Worm (Caenorhabditis elegans): ENCODE measurements around the gene F38B6.2.

DNA sequence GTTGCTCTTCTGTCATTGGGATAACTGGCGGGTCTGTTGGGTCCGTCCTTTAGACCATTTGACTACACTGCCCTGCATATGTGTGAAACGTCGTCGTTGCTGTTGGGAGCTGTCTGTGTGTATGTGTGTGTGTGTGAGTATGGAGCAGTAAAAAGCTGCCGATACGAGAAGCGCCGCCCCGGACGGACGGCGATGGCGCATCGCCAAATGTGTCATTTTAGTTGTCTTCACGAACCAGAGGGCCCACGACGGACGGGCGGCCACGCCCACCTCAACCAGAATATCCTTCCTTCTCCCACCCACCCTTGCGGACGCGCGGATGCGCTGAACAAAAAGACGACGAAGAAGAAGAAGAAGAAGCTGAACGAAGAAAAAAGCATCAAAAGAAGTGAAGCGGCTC lies 3.9 kb downstream of the F38B6.2 start, which contains the start of gene acr-2:
- no peak for TF ChIP-seq zip-8 (tag; optimal IDR thresholded peaks at IDR 0.05)
- TF ChIP-seq snpc-4 (tag; optimal IDR thresholded peaks at IDR 0.05) = no peak
- no peak for TF ChIP-seq mep-1 (tag; optimal IDR thresholded peaks at IDR 0.05)
- TF ChIP-seq nhr-28 (tag; optimal IDR thresholded peaks at IDR 0.05) = no peak
- no peak for TF ChIP-seq unc-39 (tag; optimal IDR thresholded peaks at IDR 0.05)
- no peak for TF ChIP-seq lin-13 (tag; optimal IDR thresholded peaks at IDR 0.05)
- no peak for TF ChIP-seq ceh-43 (GFP tag; optimal IDR thresholded peaks at IDR 0.05)
- TF ChIP-seq pha-4 (tag; optimal IDR thresholded peaks at IDR 0.05) = no peak
- no peak for TF ChIP-seq ces-1 (GFP tag; optimal IDR thresholded peaks at IDR 0.05)
- TF ChIP-seq nhr-237 (tag; optimal IDR thresholded peaks at IDR 0.05) = no peak
- TF ChIP-seq lsy-2 (tag; optimal IDR thresholded peaks at IDR 0.05) = no peak
- no peak for TF ChIP-seq ham-2 (GFP tag; optimal IDR thresholded peaks at IDR 0.05)
- TF ChIP-seq tbx-8 (GFP tag; optimal IDR thresholded peaks at IDR 0.05) = no peak
- no peak for TF ChIP-seq elt-3 (tag; optimal IDR thresholded peaks at IDR 0.05)
